Fruit fly (Drosophila melanogaster) whole organism, embryonic: Measurements from ENCODE around the gene vib.

ENCODE experiments used
- B-H2 ChIP-seq: fragments of 200-800 bp; sonication (Bioruptor generic); optimal IDR thresholded peaks from 2 replicates; lab custom pipeline; 2018; ENCODE audit warnings: missing biosample characterization, mild to moderate bottlenecking, missing genetic modification characterization
- CG11695 ChIP-seq: fragments of 200-800 bp; sonication (Bioruptor generic); IDR thresholded peaks from 3 replicates; pipeline ENCODE4 v1.3.6; 2022; ENCODE audit warnings: missing biosample characterization, missing genetic modification characterization
- CG12391 ChIP-seq: fragments of 200-800 bp; sonication (Bioruptor generic); optimal IDR thresholded peaks from 3 replicates; lab custom pipeline; 2018; ENCODE audit warnings: missing biosample characterization, mild to moderate bottlenecking, missing genetic modification characterization, moderate library complexity
- CG13424 ChIP-seq: fragments of 200-800 bp; sonication (Bioruptor generic); optimal IDR thresholded peaks from 2 replicates; lab custom pipeline; 2019; ENCODE audit warnings: missing biosample characterization, mild to moderate bottlenecking, missing genetic modification characterization, moderate library complexity
- CG13624 ChIP-seq: fragments of 200-800 bp; sonication (Bioruptor generic); optimal IDR thresholded peaks from 2 replicates; lab custom pipeline; 2016; ENCODE audit warnings: missing biosample characterization, missing genetic modification characterization
- CG15479 ChIP-seq: fragments of 200-800 bp; sonication (Bioruptor generic); optimal IDR thresholded peaks from 3 replicates; lab custom pipeline; 2019; ENCODE audit warnings: missing biosample characterization, mild to moderate bottlenecking, missing genetic modification characterization, moderate library complexity
- CG17829 ChIP-seq: fragments of 200-800 bp; optimal IDR thresholded peaks from 2 replicates; lab custom pipeline; 2019; ENCODE audit warnings: missing biosample characterization, mild to moderate bottlenecking, missing genetic modification characterization, moderate library complexity
- CG1792 ChIP-seq: fragments of 200-800 bp; sonication (Bioruptor generic); optimal IDR thresholded peaks from 2 replicates; lab custom pipeline; 2016; ENCODE audit warnings: missing biosample characterization, missing genetic modification characterization
- CG30403 ChIP-seq: fragments of 200-800 bp; sonication (Bioruptor generic); optimal IDR thresholded peaks from 3 replicates; lab custom pipeline; 2016; ENCODE audit warnings: missing biosample characterization, missing genetic modification characterization
- CG34376 ChIP-seq: fragments of 200-800 bp; sonication (Bioruptor generic); optimal IDR thresholded peaks from 2 replicates; lab custom pipeline; 2018; ENCODE audit warnings: missing biosample characterization, mild to moderate bottlenecking, missing genetic modification characterization
- CG4404 ChIP-seq: fragments of 200-800 bp; sonication (Bioruptor generic); IDR thresholded peaks from 2 replicates; pipeline ENCODE4 v1.3.6; 2022; ENCODE audit warnings: missing biosample characterization, missing genetic modification characterization
- CG4820 ChIP-seq: fragments of 200-800 bp; sonication (Bioruptor generic); optimal IDR thresholded peaks from 3 replicates; lab custom pipeline; 2016; ENCODE audit warnings: missing biosample characterization, missing genetic modification characterization
- CG5180 ChIP-seq: fragments of 200-800 bp; sonication (Bioruptor generic); optimal IDR thresholded peaks from 3 replicates; lab custom pipeline; 2017; ENCODE audit warnings: missing biosample characterization, missing genetic modification characterization, mild to moderate bottlenecking, moderate library complexity, missing genetic modification reagents
- CG6689 ChIP-seq: fragments of 200-800 bp; sonication (Bioruptor generic); IDR thresholded peaks from 2 replicates; pipeline ENCODE4 v1.3.6; 2022; ENCODE audit warnings: missing biosample characterization, missing genetic modification characterization
- CG9727 ChIP-seq: fragments of 200-800 bp; sonication (Bioruptor generic); optimal IDR thresholded peaks from 3 replicates; lab custom pipeline; 2017; ENCODE audit warnings: missing biosample characterization, mild to moderate bottlenecking, missing genetic modification characterization
- E2f2 ChIP-seq: fragments of 200-800 bp; sonication (Bioruptor generic); IDR thresholded peaks from 2 replicates; pipeline ENCODE4 v1.3.6; 2022; ENCODE audit warnings: missing biosample characterization, missing genetic modification characterization
- Hand ChIP-seq: fragments of 200-800 bp; sonication (Bioruptor generic); optimal IDR thresholded peaks from 2 replicates; lab custom pipeline; 2017; ENCODE audit warnings: mild to moderate bottlenecking, missing biosample characterization, missing genetic modification reagents, missing genetic modification characterization
- Hey ChIP-seq: fragments of 200-800 bp; sonication (Bioruptor generic); optimal IDR thresholded peaks from 3 replicates; lab custom pipeline; 2018; ENCODE audit warnings: missing biosample characterization, mild to moderate bottlenecking, missing genetic modification characterization
- HmgZ ChIP-seq: fragments of 200-800 bp; sonication (Bioruptor generic); optimal IDR thresholded peaks from 2 replicates; lab custom pipeline; 2018; ENCODE audit warnings: missing biosample characterization, mild to moderate bottlenecking, missing genetic modification characterization
- Hmx ChIP-seq: fragments of 200-800 bp; sonication (Bioruptor generic); optimal IDR thresholded peaks from 2 replicates; lab custom pipeline; 2016; ENCODE audit warnings: missing biosample characterization, missing genetic modification characterization
- Hr3 ChIP-seq: fragments of 200-800 bp; sonication (Bioruptor generic); optimal IDR thresholded peaks from 3 replicates; lab custom pipeline; 2016; ENCODE audit warnings: missing biosample characterization, missing genetic modification characterization
- Hr39 ChIP-seq: fragments of >200 bp; optimal IDR thresholded peaks from 2 replicates; lab custom pipeline; 2017
- Hsf ChIP-seq: fragments of 200-800 bp; sonication (Bioruptor generic); optimal IDR thresholded peaks from 3 replicates; lab custom pipeline; 2016; ENCODE audit warnings: missing biosample characterization, missing genetic modification characterization
- Lpt ChIP-seq: fragments of >200 bp; optimal IDR thresholded peaks from 2 replicates; lab custom pipeline; 2018; ENCODE audit warnings: missing biosample characterization, missing genetic modification characterization
- Max ChIP-seq: fragments of 200-800 bp; sonication (Bioruptor generic); optimal IDR thresholded peaks from 2 replicates; lab custom pipeline; 2016; ENCODE audit warnings: missing biosample characterization, mild to moderate bottlenecking, missing genetic modification characterization
- Oli ChIP-seq: fragments of 200-800 bp; sonication (Bioruptor generic); optimal IDR thresholded peaks from 2 replicates; lab custom pipeline; 2018; ENCODE audit warnings: missing biosample characterization, mild to moderate bottlenecking, missing genetic modification characterization, moderate library complexity
- Side ChIP-seq: fragments of 200-800 bp; sonication (Bioruptor generic); optimal IDR thresholded peaks from 2 replicates; lab custom pipeline; 2016; ENCODE audit warnings: missing biosample characterization, missing genetic modification characterization
- Six4 ChIP-seq: fragments of 200-800 bp; sonication (Bioruptor generic); optimal IDR thresholded peaks from 2 replicates; lab custom pipeline; 2016; ENCODE audit warnings: missing biosample characterization, missing genetic modification characterization
- Sry-δ ChIP-seq: fragments of 200-800 bp; sonication (Bioruptor generic); optimal IDR thresholded peaks from 2 replicates; lab custom pipeline; 2016; ENCODE audit warnings: missing biosample characterization, missing genetic modification characterization
- ab ChIP-seq: fragments of 200-800 bp; sonication (Bioruptor generic); optimal IDR thresholded peaks from 2 replicates; lab custom pipeline; 2016; ENCODE audit warnings: missing biosample characterization, missing genetic modification characterization
- aop ChIP-seq: fragments of 200-800 bp; sonication (Bioruptor generic); IDR thresholded peaks from 2 replicates; pipeline ENCODE4 v1.3.6; 2022; ENCODE audit warnings: missing biosample characterization, missing genetic modification characterization
- az2 ChIP-seq: fragments of 200-800 bp; sonication (Bioruptor generic); optimal IDR thresholded peaks from 3 replicates; lab custom pipeline; 2016; ENCODE audit warnings: missing biosample characterization, missing genetic modification characterization
- bigmax ChIP-seq: fragments of 200-800 bp; sonication (Bioruptor generic); optimal IDR thresholded peaks from 2 replicates; lab custom pipeline; 2018; ENCODE audit warnings: missing biosample characterization, mild to moderate bottlenecking, missing genetic modification characterization
- croc ChIP-seq: fragments of 200-800 bp; sonication (Bioruptor generic); conservative IDR thresholded peaks from 3 replicates; pipeline ENCODE4 v1.3.6; 2022; ENCODE audit warnings: missing biosample characterization, missing genetic modification characterization
- dpn ChIP-seq, 2 experiments: fragments of 200-800 bp; sonication (Bioruptor generic); optimal IDR thresholded peaks; 3 replicates each; lab custom pipeline; 2016; ENCODE audit warnings: missing biosample characterization in 2 of 2, missing genetic modification characterization in 2 of 2
- en ChIP-seq: fragments of 200-800 bp; sonication (Bioruptor generic); optimal IDR thresholded peaks from 2 replicates; lab custom pipeline; 2016; ENCODE audit warnings: missing biosample characterization, missing genetic modification characterization
- exex ChIP-seq: fragments of 200-800 bp; sonication (Bioruptor generic); optimal IDR thresholded peaks from 4 replicates; lab custom pipeline; 2018; ENCODE audit warnings: missing biosample characterization, mild to moderate bottlenecking, missing genetic modification characterization, moderate library complexity
- gfzf ChIP-seq: fragments of 200-800 bp; sonication (Bioruptor generic); optimal IDR thresholded peaks from 2 replicates; lab custom pipeline; 2016; ENCODE audit warnings: missing biosample characterization, mild to moderate bottlenecking, missing genetic modification characterization, moderate library complexity
- ind ChIP-seq: fragments of 200-800 bp; sonication (Bioruptor generic); optimal IDR thresholded peaks from 3 replicates; lab custom pipeline; 2016; ENCODE audit warnings: missing biosample characterization, missing genetic modification characterization
- klu ChIP-seq: fragments of 200-800 bp; sonication (Bioruptor generic); IDR thresholded peaks from 2 replicates; pipeline ENCODE4 v1.3.6; 2022; ENCODE audit warnings: missing biosample characterization, missing genetic modification characterization
- kni ChIP-seq: fragments of 200-800 bp; sonication (Bioruptor generic); optimal IDR thresholded peaks from 3 replicates; lab custom pipeline; 2017; ENCODE audit warnings: mild to moderate bottlenecking, missing biosample characterization, missing genetic modification reagents, missing genetic modification characterization
- maf-S ChIP-seq: fragments of 200-800 bp; sonication (Bioruptor generic); optimal IDR thresholded peaks from 2 replicates; lab custom pipeline; 2016; ENCODE audit warnings: missing biosample characterization, missing genetic modification characterization
- nerfin-2 ChIP-seq: fragments of 200-800 bp; sonication (Bioruptor generic); IDR thresholded peaks from 2 replicates; pipeline ENCODE4 v1.3.6; 2022; ENCODE audit warnings: missing biosample characterization, missing genetic modification characterization; ENCODE audit not compliant: partially characterized antibody
- prd ChIP-seq, 3 experiments: fragments of >200 bp in 2 of 3; fragments of 200-800 bp in 1 of 3; sonication (Bioruptor generic) in 1 of 3; optimal IDR thresholded peaks in 2 of 3; IDR thresholded peaks in 1 of 3; 2 replicates in 2 of 3; 3 replicates in 1 of 3; pipeline versions ENCODE4 v1.3.6 to Lab custom; 2017 to 2022; ENCODE audit warnings: missing biosample characterization in 1 of 3, missing genetic modification characterization in 1 of 3
- salm ChIP-seq: fragments of 200-800 bp; sonication (Bioruptor generic); optimal IDR thresholded peaks from 2 replicates; lab custom pipeline; 2018; ENCODE audit warnings: missing biosample characterization, mild to moderate bottlenecking, missing genetic modification characterization
- trh ChIP-seq: fragments of 200-800 bp; sonication (Bioruptor generic); optimal IDR thresholded peaks from 2 replicates; lab custom pipeline; 2016; ENCODE audit warnings: missing biosample characterization, missing genetic modification characterization
- twi ChIP-seq: fragments of 200-800 bp; optimal IDR thresholded peaks from 2 replicates; lab custom pipeline; 2019; ENCODE audit warnings: missing biosample characterization, mild to moderate bottlenecking, missing genetic modification characterization, moderate library complexity
- unpg ChIP-seq: fragments of 200-800 bp; sonication (Bioruptor generic); optimal IDR thresholded peaks from 3 replicates; lab custom pipeline; 2018; ENCODE audit warnings: missing biosample characterization, mild to moderate bottlenecking, missing genetic modification characterization, moderate library complexity
- vfl ChIP-seq: fragments of 200-800 bp; sonication (Bioruptor generic); optimal IDR thresholded peaks from 2 replicates; lab custom pipeline; 2016; ENCODE audit warnings: missing biosample characterization, missing genetic modification characterization
- wek ChIP-seq: fragments of 200-800 bp; sonication (Bioruptor generic); optimal IDR thresholded peaks from 3 replicates; lab custom pipeline; 2018; ENCODE audit warnings: missing biosample characterization, mild to moderate bottlenecking, missing genetic modification characterization, moderate library complexity
- zfh2 ChIP-seq: fragments of 200-800 bp; sonication (Bioruptor generic); optimal IDR thresholded peaks from 2 replicates; lab custom pipeline; 2016; ENCODE audit warnings: missing biosample characterization, missing genetic modification characterization

The vib gene

dm6 chr3R:19211778-19212177 lies 14.7 kb downstream of the vib start, which contains the start of gene cry (continued):
- peak; percentile 56 for TF ChIP-seq az2
- TF ChIP-seq CG17829 = peak; percentile 55
- peak; percentile 44 for TF ChIP-seq CG9727
- peak; percentile 39 for TF ChIP-seq Max (GFP tag; lab: Kevin White, UChicago)
- no peak for TF ChIP-seq B-H2 (GFP tag; lab: Kevin White, UChicago)
- no peak for TF ChIP-seq trh (GFP tag; lab: Kevin White, UChicago)
- TF ChIP-seq wek = no peak
- TF ChIP-seq CG13424 = peak; percentile 68
- no peak for TF ChIP-seq unpg
- no peak for TF ChIP-seq klu
- peak; percentile 41 for TF ChIP-seq CG4820
- 0 out of 3 replicates have a peak, but pooled peaks have one; percentile 47 for TF ChIP-seq CG11695 (GFP tag; lab: Robert Waterston, UW)
- TF ChIP-seq Hsf (GFP tag; lab: Kevin White, UChicago) = peak; percentile 43
- TF ChIP-seq twi (tag; lab: Kevin White, UChicago) = peak; percentile 76
- peak; percentile 49; the same call in 1 of the 3 replicates for TF ChIP-seq croc (GFP tag; lab: Robert Waterston, UW)
- TF ChIP-seq Lpt = no peak
- no peak for TF ChIP-seq maf-S
- TF ChIP-seq vfl = no peak
- no peak for TF ChIP-seq kni (GFP tag; lab: Kevin White, UChicago)
- TF ChIP-seq CG6689 (GFP tag; lab: Robert Waterston, UW) = peak; percentile 56; the same call in 1 of the 2 replicates
- TF ChIP-seq CG13624 = no peak
- TF ChIP-seq Side = no peak
- TF ChIP-seq Sry-δ (GFP tag; lab: Kevin White, UChicago) = no peak
- TF ChIP-seq Six4 (GFP tag; lab: Kevin White, UChicago) = peak; percentile 9
- TF ChIP-seq CG34376 (GFP tag; lab: Kevin White, UChicago) = no peak
- TF ChIP-seq Hey = no peak
- TF ChIP-seq bigmax (GFP tag; lab: Kevin White, UChicago) = no peak
- TF ChIP-seq zfh2 = no peak
- peak; percentile 67 for TF ChIP-seq CG12391
- peak; percentile 34 for TF ChIP-seq ind (GFP tag; lab: Kevin White, UChicago)
- TF ChIP-seq CG15479 = no peak
- no peak for TF ChIP-seq CG5180 (GFP tag; lab: Kevin White, UChicago)
- no peak for TF ChIP-seq aop (GFP tag; lab: Robert Waterston, UW)
- no peak for TF ChIP-seq ab (GFP tag; lab: Kevin White, UChicago)
- no peak for TF ChIP-seq Hand
- TF ChIP-seq en (GFP tag; lab: Kevin White, UChicago) = no peak
- TF ChIP-seq HmgZ = no peak
- TF ChIP-seq exex (tag; lab: Kevin White, UChicago) = no peak
- peak; percentile 75 for TF ChIP-seq Oli (tag; lab: Kevin White, UChicago)
- TF ChIP-seq CG4404 (GFP tag; lab: Robert Waterston, UW) = no peak
- no peak for TF ChIP-seq nerfin-2 (GFP tag; lab: Robert Waterston, UW)
- TF ChIP-seq E2f2 (GFP tag; lab: Robert Waterston, UW) = peak; percentile 11; the same call in 1 of the 2 replicates
- peak in 1 of 2 experiments; percentile 45 for TF ChIP-seq dpn (GFP tag; optimal IDR thresholded peaks at IDR 0.05; lab: Kevin White, UChicago)
- TF ChIP-seq Hr3 = peak; percentile 62
- no peak for TF ChIP-seq prd (optimal IDR thresholded peaks at IDR 0.05; lab: Kevin White, UChicago)
- TF ChIP-seq prd (GFP tag; IDR thresholded peaks at IDR 0.05; lab: Robert Waterston, UW) = no peak
- TF ChIP-seq Hr39 (lab: Kevin White, UChicago) = no peak
- peak; percentile 60 for TF ChIP-seq CG30403 (GFP tag; lab: Kevin White, UChicago)
- no peak for TF ChIP-seq salm (tag; lab: Kevin White, UChicago)
- TF ChIP-seq Hmx = no peak
- no peak for TF ChIP-seq gfzf (GFP tag; lab: Kevin White, UChicago)
- no peak for TF ChIP-seq CG1792 (GFP tag; lab: Kevin White, UChicago)
